Fruit fly (Drosophila melanogaster): ENCODE data around the gene GatC.

The GatC gene

dm6 chr2L:13845178-13845577, 12.3 kb upstream of the GatC start, which contains the start of gene CG8997:
Gene CG8997, minus strand, starts transcription at chr2L:13845325.
- TF ChIP-seq rn (GFP tag; IDR thresholded peaks at IDR 0.05) (no peak), Ets98B (GFP tag; IDR thresholded peaks at IDR 0.05) (no peak), CG8159 (tag; optimal IDR thresholded peaks at IDR 0.05) (no peak)

- no peak for TF ChIP-seq Snoo (tag; optimal IDR thresholded peaks at IDR 0.05)
- TF ChIP-seq CG17806 (tag; optimal IDR thresholded peaks at IDR 0.05): no peak
- TF ChIP-seq CG4496 (GFP tag; IDR thresholded peaks at IDR 0.05): no peak
- TF ChIP-seq EcR (GFP tag; optimal IDR thresholded peaks at IDR 0.05): no peak
- no peak for TF ChIP-seq CG8301 (tag; optimal IDR thresholded peaks at IDR 0.05)
- TF ChIP-seq Pif1B (GFP tag; optimal IDR thresholded peaks at IDR 0.05): no peak
- no peak for TF ChIP-seq CG8159 (tag; optimal IDR thresholded peaks at IDR 0.05)
- no peak for TF ChIP-seq CG14655 (GFP tag; optimal IDR thresholded peaks at IDR 0.05)
- no peak for TF ChIP-seq CG32121 (GFP tag; IDR thresholded peaks at IDR 0.05)
- no peak for TF ChIP-seq fd96Ca (GFP tag; IDR thresholded peaks at IDR 0.05)
- no peak for TF ChIP-seq Ets98B (GFP tag; IDR thresholded peaks at IDR 0.05)
- TF ChIP-seq CG34367 (tag; optimal IDR thresholded peaks at IDR 0.05): no peak
- TF ChIP-seq gl (tag; optimal IDR thresholded peaks at IDR 0.05): no peak
- TF ChIP-seq D1 (tag; optimal IDR thresholded peaks at IDR 0.05): no peak
- no peak for TF ChIP-seq CG12605 (GFP tag; IDR thresholded peaks at IDR 0.05)
- TF ChIP-seq CG10348 (GFP tag; IDR thresholded peaks at IDR 0.05): no peak
- TF ChIP-seq CG9948 (tag; optimal IDR thresholded peaks at IDR 0.05): no peak
- no peak for TF ChIP-seq rn (GFP tag; IDR thresholded peaks at IDR 0.05)
- TF ChIP-seq Pif1A (GFP tag; optimal IDR thresholded peaks at IDR 0.05): no peak
- no peak for TF ChIP-seq CG13204 (GFP tag; optimal IDR thresholded peaks at IDR 0.05)
These were observed 10.9 kb upstream of the GatC start, which contains the start of gene CG33306 for dm6 chr2L:13843692-13844284. Gene CG33306, minus strand, starts transcription at chr2L:13843742.

dm6 chr2L:13842572-13842971, 9.7 kb upstream of the GatC start:
- TF ChIP-seq EcR (GFP tag; optimal IDR thresholded peaks at IDR 0.05): no peak

- TF ChIP-seq EcR (GFP tag; optimal IDR thresholded peaks at IDR 0.05) (no peak), Ets98B (GFP tag; IDR thresholded peaks at IDR 0.05) (no peak), fd96Ca (GFP tag; IDR thresholded peaks at IDR 0.05) (no peak), D1 (tag; optimal IDR thresholded peaks at IDR 0.05) (peak; percentile 29), CG12605 (GFP tag; IDR thresholded peaks at IDR 0.05) (no peak), Snoo (tag; optimal IDR thresholded peaks at IDR 0.05) (no peak)
These were observed 9.2 kb upstream of the GatC start for dm6 chr2L:13842078-13842477.

dm6 chr2L:13841508-13841907, 8.6 kb upstream of the GatC start, which contains the start of gene CG33307:
Gene CG33307, minus strand, starts transcription at chr2L:13841520.
- TF ChIP-seq CG34367 (tag; optimal IDR thresholded peaks at IDR 0.05) (no peak), CG10348 (GFP tag; IDR thresholded peaks at IDR 0.05) (no peak), fd96Ca (GFP tag; IDR thresholded peaks at IDR 0.05) (no peak), CG4496 (GFP tag; IDR thresholded peaks at IDR 0.05) (no peak), EcR (GFP tag; optimal IDR thresholded peaks at IDR 0.05) (no peak), CG15710 (tag; optimal IDR thresholded peaks at IDR 0.05) (no peak), CG8159 (tag; optimal IDR thresholded peaks at IDR 0.05) (no peak), CG9948 (tag; optimal IDR thresholded peaks at IDR 0.05) (no peak), CG17806 (tag; optimal IDR thresholded peaks at IDR 0.05) (no peak), Pif1A (GFP tag; optimal IDR thresholded peaks at IDR 0.05) (no peak), CG8301 (tag; optimal IDR thresholded peaks at IDR 0.05) (no peak), CG12605 (GFP tag; IDR thresholded peaks at IDR 0.05) (no peak), Pif1B (GFP tag; optimal IDR thresholded peaks at IDR 0.05) (no peak), gl (tag; optimal IDR thresholded peaks at IDR 0.05) (no peak), CG32121 (GFP tag; IDR thresholded peaks at IDR 0.05) (no peak), rn (GFP tag; IDR thresholded peaks at IDR 0.05) (no peak), CG13204 (GFP tag; optimal IDR thresholded peaks at IDR 0.05) (no peak)

- TF ChIP-seq CG8301 (tag; optimal IDR thresholded peaks at IDR 0.05): peak; percentile 88
- no peak; the same call in 2 of the 3 replicates for TF ChIP-seq fd96Ca (GFP tag; IDR thresholded peaks at IDR 0.05)
- peak; percentile 81 for TF ChIP-seq CG17806 (tag; optimal IDR thresholded peaks at IDR 0.05)
- TF ChIP-seq D1 (tag; optimal IDR thresholded peaks at IDR 0.05): peak; percentile 82
- TF ChIP-seq CG32121 (GFP tag; IDR thresholded peaks at IDR 0.05): peak; percentile 90
- TF ChIP-seq CG15710 (tag; optimal IDR thresholded peaks at IDR 0.05): peak; percentile 83
- TF ChIP-seq CG4496 (GFP tag; IDR thresholded peaks at IDR 0.05): peak; percentile 86
- TF ChIP-seq EcR (GFP tag; optimal IDR thresholded peaks at IDR 0.05): no peak
- TF ChIP-seq CG14655 (GFP tag; optimal IDR thresholded peaks at IDR 0.05): peak; percentile 92
- peak; percentile 86 for TF ChIP-seq CG8159 (tag; optimal IDR thresholded peaks at IDR 0.05)
- peak; percentile 40 for TF ChIP-seq gl (tag; optimal IDR thresholded peaks at IDR 0.05)
- 0 out of 2 replicates have a peak, but pooled peaks have one; percentile 16 for TF ChIP-seq CG10348 (GFP tag; IDR thresholded peaks at IDR 0.05)
- TF ChIP-seq Ets98B (GFP tag; IDR thresholded peaks at IDR 0.05): peak; percentile 80
- TF ChIP-seq Pif1A (GFP tag; optimal IDR thresholded peaks at IDR 0.05): peak; percentile 83
- TF ChIP-seq CG9948 (tag; optimal IDR thresholded peaks at IDR 0.05): peak; percentile 88
- TF ChIP-seq CG34367 (tag; optimal IDR thresholded peaks at IDR 0.05): peak; percentile 76
- TF ChIP-seq rn (GFP tag; IDR thresholded peaks at IDR 0.05): peak; percentile 48; the same call in 1 of the 2 replicates
- peak; percentile 46 for TF ChIP-seq CG13204 (GFP tag; optimal IDR thresholded peaks at IDR 0.05)
- peak; percentile 91 for TF ChIP-seq Snoo (tag; optimal IDR thresholded peaks at IDR 0.05)
- TF ChIP-seq CG12605 (GFP tag; IDR thresholded peaks at IDR 0.05): peak; percentile 56
- TF ChIP-seq Pif1B (GFP tag; optimal IDR thresholded peaks at IDR 0.05): peak; percentile 76
These were observed 6.8 kb upstream of the GatC start for dm6 chr2L:13839744-13840151.
